Worm (Caenorhabditis elegans): ENCODE results near the gene clec-225.

DNA sequence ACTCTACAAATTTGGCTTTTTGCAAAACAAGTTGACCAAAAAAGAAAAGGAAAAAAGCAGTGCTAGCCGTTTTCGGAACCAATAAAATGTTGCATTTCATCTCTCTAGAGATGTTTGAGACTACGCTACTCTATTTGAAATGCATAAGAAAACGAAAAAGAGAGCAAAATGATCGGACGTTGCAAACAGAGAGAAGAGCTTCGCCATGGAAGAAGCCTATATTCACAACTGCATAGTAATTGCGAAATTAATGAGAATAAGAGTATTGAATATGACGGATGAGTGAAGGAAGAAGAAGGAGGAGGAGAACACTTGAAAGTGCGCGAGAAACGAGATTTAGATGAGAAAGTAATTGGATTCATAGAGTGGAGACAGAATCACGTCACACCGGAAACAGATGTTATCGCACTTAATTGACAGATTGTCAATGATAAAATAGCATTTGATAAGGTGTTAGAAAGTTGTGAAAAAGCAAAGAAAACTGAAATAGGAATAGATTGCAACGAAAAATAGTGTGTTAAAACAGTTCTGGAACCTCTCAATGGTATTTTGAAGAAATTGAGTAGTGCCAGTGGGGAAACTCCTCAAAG lies 28.8 kb downstream of the clec-225 start:
- no peak for TF ChIP-seq alr-1 (tag; optimal IDR thresholded peaks at IDR 0.05)
- no peak for TF ChIP-seq nhr-11 (tag; optimal IDR thresholded peaks at IDR 0.05)
- no peak for TF ChIP-seq unc-62 (GFP tag; optimal IDR thresholded peaks at IDR 0.05)
- no peak for TF ChIP-seq nhr-237 (tag; optimal IDR thresholded peaks at IDR 0.05)
- no peak for TF ChIP-seq elt-3 (tag; optimal IDR thresholded peaks at IDR 0.05)

All from whole organism, L2 larva.